Fruit fly (Drosophila melanogaster) whole organism, embryonic: ENCODE data around the gene CG17349.

Experiments used
- B-H1 ChIP-seq: fragments of 200-800 bp; sonication (Bioruptor generic); IDR thresholded peaks from 3 replicates; pipeline ENCODE4 v1.3.6; 2022; ENCODE audit warnings: missing biosample characterization, missing genetic modification characterization
- Bdp1 ChIP-seq: fragments of 200-800 bp; sonication (Bioruptor generic); optimal IDR thresholded peaks from 3 replicates; lab custom pipeline; 2016; ENCODE audit warnings: missing biosample characterization, missing genetic modification characterization
- CG10462 ChIP-seq: fragments of 200-800 bp; sonication (Bioruptor generic); optimal IDR thresholded peaks from 2 replicates; lab custom pipeline; 2016; ENCODE audit warnings: missing biosample characterization, missing genetic modification characterization
- CG11247 ChIP-seq: fragments of 200-800 bp; sonication (Bioruptor generic); IDR thresholded peaks from 2 replicates; pipeline ENCODE4 v1.3.6; 2022; ENCODE audit warnings: missing biosample characterization, missing genetic modification characterization
- CG11695 ChIP-seq: fragments of 200-800 bp; sonication (Bioruptor generic); IDR thresholded peaks from 3 replicates; pipeline ENCODE4 v1.3.6; 2022; ENCODE audit warnings: missing biosample characterization, missing genetic modification characterization
- CG12236 ChIP-seq: fragments of 200-800 bp; sonication (Bioruptor generic); optimal IDR thresholded peaks from 2 replicates; lab custom pipeline; 2016; ENCODE audit warnings: missing biosample characterization, missing genetic modification characterization
- CG12744 ChIP-seq: fragments of 200-800 bp; sonication (Bioruptor generic); optimal IDR thresholded peaks from 2 replicates; lab custom pipeline; 2016; ENCODE audit warnings: missing biosample characterization, missing genetic modification characterization
- CG1647 ChIP-seq: fragments of 200-800 bp; sonication (Bioruptor generic); optimal IDR thresholded peaks from 3 replicates; lab custom pipeline; 2016; ENCODE audit warnings: missing biosample characterization, missing genetic modification characterization
- CG16863 ChIP-seq: fragments of 200-800 bp; sonication (Bioruptor generic); optimal IDR thresholded peaks from 3 replicates; lab custom pipeline; 2016; ENCODE audit warnings: missing biosample characterization, missing genetic modification characterization
- CG17361 ChIP-seq: fragments of 200-800 bp; sonication (Bioruptor generic); IDR thresholded peaks from 3 replicates; pipeline ENCODE4 v1.3.6; 2022; ENCODE audit warnings: missing biosample characterization, missing genetic modification characterization
- CG17912 ChIP-seq: fragments of 200-800 bp; sonication (Bioruptor generic); optimal IDR thresholded peaks from 2 replicates; lab custom pipeline; 2018; ENCODE audit warnings: missing biosample characterization, mild to moderate bottlenecking, missing genetic modification characterization
- CG18599 ChIP-seq: fragments of 200-800 bp; sonication (Bioruptor generic); optimal IDR thresholded peaks from 3 replicates; lab custom pipeline; 2017; ENCODE audit warnings: missing biosample characterization, missing genetic modification characterization, mild to moderate bottlenecking, moderate library complexity, missing genetic modification reagents
- CG2120 ChIP-seq: fragments of 200-800 bp; sonication (Bioruptor generic); optimal IDR thresholded peaks from 3 replicates; lab custom pipeline; 2016; ENCODE audit warnings: missing biosample characterization, missing genetic modification characterization
- CG4404 ChIP-seq: fragments of 200-800 bp; sonication (Bioruptor generic); IDR thresholded peaks from 2 replicates; pipeline ENCODE4 v1.3.6; 2022; ENCODE audit warnings: missing biosample characterization, missing genetic modification characterization
- CG5245 ChIP-seq: fragments of 200-800 bp; sonication (Bioruptor generic); optimal IDR thresholded peaks from 3 replicates; lab custom pipeline; 2016; ENCODE audit warnings: missing biosample characterization, missing genetic modification characterization
- CG7556 ChIP-seq: fragments of 200-800 bp; sonication (Bioruptor generic); optimal IDR thresholded peaks from 2 replicates; lab custom pipeline; 2017; ENCODE audit warnings: missing biosample characterization, mild to moderate bottlenecking, missing genetic modification characterization
- CG8089 ChIP-seq: fragments of 200-800 bp; sonication (Bioruptor generic); optimal IDR thresholded peaks from 3 replicates; lab custom pipeline; 2016; ENCODE audit warnings: missing biosample characterization, missing genetic modification characterization
- CG8924 ChIP-seq: fragments of 200-800 bp; optimal IDR thresholded peaks from 3 replicates; lab custom pipeline; 2019; ENCODE audit warnings: missing biosample characterization, mild to moderate bottlenecking, missing genetic modification characterization, moderate library complexity
- CG8944 ChIP-seq: fragments of 200-800 bp; sonication (Bioruptor generic); optimal IDR thresholded peaks from 3 replicates; lab custom pipeline; 2016; ENCODE audit warnings: missing biosample characterization, missing genetic modification characterization
- CG9797 ChIP-seq: fragments of 200-800 bp; sonication (Bioruptor generic); optimal IDR thresholded peaks from 3 replicates; lab custom pipeline; 2018; ENCODE audit warnings: missing biosample characterization, mild to moderate bottlenecking, missing genetic modification characterization
- Dip3 ChIP-seq: fragments of 200-800 bp; sonication (Bioruptor generic); optimal IDR thresholded peaks from 3 replicates; lab custom pipeline; 2016; ENCODE audit warnings: missing biosample characterization, missing genetic modification characterization
- Dll ChIP-seq: fragments of 200-800 bp; sonication (Bioruptor generic); IDR thresholded peaks from 4 replicates; pipeline ENCODE4 v1.3.6; 2022; ENCODE audit warnings: missing biosample characterization, missing genetic modification characterization; ENCODE audit not compliant: partially characterized antibody
- Drgx ChIP-seq: fragments of 200-800 bp; sonication (Bioruptor generic); IDR thresholded peaks from 2 replicates; pipeline ENCODE4 v1.3.6; 2022; ENCODE audit warnings: missing biosample characterization, missing genetic modification characterization
- Fer1 ChIP-seq: fragments of 200-800 bp; sonication (Bioruptor generic); optimal IDR thresholded peaks from 2 replicates; lab custom pipeline; 2017; ENCODE audit warnings: missing biosample characterization, mild to moderate bottlenecking, missing genetic modification characterization
- Jarid2 ChIP-seq: fragments of 200-800 bp; sonication (Bioruptor generic); optimal IDR thresholded peaks from 3 replicates; lab custom pipeline; 2017; ENCODE audit warnings: mild to moderate bottlenecking, missing biosample characterization, missing genetic modification reagents, missing genetic modification characterization
- Lim3 ChIP-seq: fragments of 200-800 bp; sonication (Bioruptor generic); IDR thresholded peaks from 2 replicates; pipeline ENCODE4 v1.3.6; 2022; ENCODE audit warnings: missing biosample characterization, missing genetic modification characterization
- Med ChIP-seq: fragments of 200-800 bp; sonication (Bioruptor generic); peaks from one replicate; lab custom pipeline; 2016; ENCODE audit warnings: missing biosample characterization, missing genetic modification characterization, mild to moderate bottlenecking, inconsistent platforms, moderate library complexity
- Mrtf ChIP-seq: fragments of 200-800 bp; sonication (Bioruptor generic); IDR thresholded peaks from 3 replicates; pipeline ENCODE4 v1.3.6; 2022; ENCODE audit warnings: missing biosample characterization, missing genetic modification characterization
- Rfx ChIP-seq: fragments of 200-800 bp; sonication (Bioruptor generic); IDR thresholded peaks from 2 replicates; pipeline ENCODE4 v1.3.6; 2022; ENCODE audit warnings: missing biosample characterization, missing genetic modification characterization
- Scr ChIP-seq: fragments of 200-800 bp; sonication (Bioruptor generic); IDR thresholded peaks from 2 replicates; pipeline ENCODE4 v1.3.6; 2022; ENCODE audit warnings: missing biosample characterization, missing genetic modification characterization; ENCODE audit not compliant: partially characterized antibody
- TFAM ChIP-seq: fragments of 200-800 bp; sonication (Bioruptor generic); optimal IDR thresholded peaks from 2 replicates; lab custom pipeline; 2017; ENCODE audit warnings: missing biosample characterization, missing genetic modification characterization, inconsistent platforms
- Usf ChIP-seq: fragments of 200-800 bp; sonication (Bioruptor generic); optimal IDR thresholded peaks from 2 replicates; lab custom pipeline; 2017; ENCODE audit warnings: missing genotype, missing biosample characterization, missing genetic modification characterization
- Vsx1 ChIP-seq: fragments of 200-800 bp; sonication (Bioruptor generic); optimal IDR thresholded peaks from 2 replicates; lab custom pipeline; 2017; ENCODE audit warnings: missing biosample characterization, mild to moderate bottlenecking, missing genetic modification characterization, missing genetic modification reagents
- al ChIP-seq: fragments of 200-800 bp; sonication (Bioruptor generic); IDR thresholded peaks from 2 replicates; pipeline ENCODE4 v1.3.6; 2022; ENCODE audit warnings: missing biosample characterization, missing genetic modification characterization
- bowl ChIP-seq: fragments of 200-800 bp; sonication (Bioruptor generic); IDR thresholded peaks from 2 replicates; pipeline ENCODE4 v1.3.6; 2022; ENCODE audit warnings: missing biosample characterization, missing genetic modification characterization
- crol ChIP-seq: fragments of 200-800 bp; sonication (Bioruptor generic); IDR thresholded peaks from 2 replicates; pipeline ENCODE4 v1.3.6; 2022; ENCODE audit warnings: missing biosample characterization, missing genetic modification characterization
- dimm ChIP-seq: fragments of 200-800 bp; sonication (Bioruptor generic); IDR thresholded peaks from 2 replicates; pipeline ENCODE4 v1.3.6; 2022; ENCODE audit warnings: missing biosample characterization, missing genetic modification characterization
- gem ChIP-seq: fragments of 200-800 bp; sonication (Bioruptor generic); optimal IDR thresholded peaks from 2 replicates; lab custom pipeline; 2019; ENCODE audit warnings: missing biosample characterization, mild to moderate bottlenecking, missing genetic modification characterization, moderate library complexity
- hkb ChIP-seq, 2 experiments: fragments of 200-800 bp in 1 of 2; fragments of >200 bp in 1 of 2; sonication (Bioruptor generic) in 1 of 2; IDR thresholded peaks in 1 of 2; optimal IDR thresholded peaks in 1 of 2; 2 replicates each; pipeline versions ENCODE4 v1.3.6 to Lab custom; 2017 to 2022; ENCODE audit warnings: missing biosample characterization in 1 of 2, missing genetic modification characterization in 1 of 2
- jigr1 ChIP-seq: fragments of 200-800 bp; sonication (Bioruptor generic); IDR thresholded peaks from 3 replicates; pipeline ENCODE4 v1.3.6; 2022; ENCODE audit warnings: missing biosample characterization, missing genetic modification characterization
- nmo ChIP-seq: fragments of 200-800 bp; sonication (Bioruptor generic); optimal IDR thresholded peaks from 2 replicates; lab custom pipeline; 2018; ENCODE audit warnings: missing biosample characterization, mild to moderate bottlenecking, missing genetic modification characterization, moderate library complexity
- pho ChIP-seq: fragments of 200-800 bp; sonication (Bioruptor generic); optimal IDR thresholded peaks from 2 replicates; lab custom pipeline; 2016; ENCODE audit warnings: missing biosample characterization, missing genetic modification characterization
- pum ChIP-seq: fragments of 200-800 bp; sonication (Bioruptor generic); optimal IDR thresholded peaks from 2 replicates; lab custom pipeline; 2016; ENCODE audit warnings: missing biosample characterization, missing genetic modification characterization
- ro ChIP-seq: fragments of 200-800 bp; sonication (Bioruptor generic); IDR thresholded peaks from 2 replicates; pipeline ENCODE4 v1.3.6; 2022; ENCODE audit warnings: missing biosample characterization, missing genetic modification characterization
- row ChIP-seq: fragments of 200-800 bp; sonication (Bioruptor generic); IDR thresholded peaks from 3 replicates; pipeline ENCODE4 v1.3.6; 2022; ENCODE audit warnings: missing biosample characterization, missing genetic modification characterization
- run ChIP-seq: fragments of 200-800 bp; sonication (Bioruptor generic); optimal IDR thresholded peaks from 3 replicates; lab custom pipeline; 2018; ENCODE audit warnings: missing biosample characterization, mild to moderate bottlenecking, missing genetic modification characterization
- salm ChIP-seq: fragments of 200-800 bp; sonication (Bioruptor generic); optimal IDR thresholded peaks from 2 replicates; lab custom pipeline; 2018; ENCODE audit warnings: missing biosample characterization, mild to moderate bottlenecking, missing genetic modification characterization
- sens ChIP-seq: fragments of 200-800 bp; sonication (Bioruptor generic); peaks from one replicate; lab custom pipeline; 2016; ENCODE audit warnings: missing biosample characterization, missing genetic modification characterization
- sna ChIP-seq: fragments of 200-800 bp; sonication (Bioruptor generic); IDR thresholded peaks from 2 replicates; pipeline ENCODE4 v1.3.6; 2022; ENCODE audit warnings: missing biosample characterization, missing genetic modification characterization; ENCODE audit not compliant: partially characterized antibody
- wek ChIP-seq: fragments of 200-800 bp; sonication (Bioruptor generic); optimal IDR thresholded peaks from 3 replicates; lab custom pipeline; 2018; ENCODE audit warnings: missing biosample characterization, mild to moderate bottlenecking, missing genetic modification characterization, moderate library complexity
- z ChIP-seq: fragments of 200-800 bp; sonication (Bioruptor generic); IDR thresholded peaks from 3 replicates; pipeline ENCODE4 v1.3.6; 2022; ENCODE audit warnings: missing biosample characterization, missing genetic modification characterization
- zfh1 ChIP-seq: fragments of 200-800 bp; sonication (Bioruptor generic); IDR thresholded peaks from 3 replicates; pipeline ENCODE4 v1.3.6; 2022; ENCODE audit warnings: missing biosample characterization, missing genetic modification characterization

The CG17349 gene

DNA sequence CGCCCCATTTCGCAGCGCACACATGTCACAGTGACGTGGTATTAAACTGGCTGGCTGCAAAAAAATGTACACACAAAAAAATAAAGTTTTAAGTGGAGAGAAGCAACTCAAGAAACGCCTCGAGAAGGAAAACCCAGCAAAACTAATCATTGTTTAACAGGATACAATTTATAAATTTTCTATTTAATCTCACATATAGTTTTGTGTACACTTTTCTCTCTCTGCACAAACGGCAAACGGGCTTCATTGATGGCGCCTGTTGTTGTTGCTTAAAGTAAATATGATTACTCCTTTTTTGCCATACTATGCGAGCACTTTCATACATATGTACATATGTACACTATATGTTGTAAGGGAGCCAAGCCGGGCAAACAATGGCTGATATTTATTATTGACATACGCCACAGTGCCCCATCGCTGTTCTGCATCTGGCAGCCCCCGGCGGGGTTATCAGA, 12.2 kb upstream of the CG17349 start (continued):
- TF ChIP-seq run (tag; lab: Kevin White, UChicago) (no peak), CG7556 (peak; percentile 49), pho (GFP tag; lab: Kevin White, UChicago) (no peak), wek (GFP tag; lab: Kevin White, UChicago) (peak; percentile 52), zfh1 (GFP tag; lab: Robert Waterston, UW) (peak; percentile 61), hkb (optimal IDR thresholded peaks at IDR 0.05; lab: Kevin White, UChicago) (no peak), hkb (GFP tag; IDR thresholded peaks at IDR 0.05; lab: Robert Waterston, UW) (peak; percentile 53; the same call in 1 of the 2 replicates), CG9797 (GFP tag; lab: Kevin White, UChicago) (no peak), Vsx1 (GFP tag; lab: Kevin White, UChicago) (peak; percentile 20), CG12744 (GFP tag; lab: Kevin White, UChicago) (peak; percentile 61), CG11247 (GFP tag; lab: Robert Waterston, UW) (no peak), Scr (GFP tag; lab: Robert Waterston, UW) (no peak), Jarid2 (GFP tag; lab: Kevin White, UChicago) (no peak), CG8924 (tag; lab: Kevin White, UChicago) (peak; percentile 16), CG8089 (GFP tag; lab: Kevin White, UChicago) (peak; percentile 56), jigr1 (GFP tag; lab: Robert Waterston, UW) (no peak), crol (GFP tag; lab: Robert Waterston, UW) (no peak), sens (peak; percentile 96), gem (tag; lab: Kevin White, UChicago) (peak; percentile 75), Dll (GFP tag; lab: Robert Waterston, UW) (no peak), Med (GFP tag; lab: Kevin White, UChicago) (peak; percentile 89), CG8944 (GFP tag; lab: Kevin White, UChicago) (peak; percentile 54), ro (GFP tag; lab: Robert Waterston, UW) (no peak), z (GFP tag; lab: Robert Waterston, UW) (peak; percentile 59; the same call in 2 of the 3 replicates), Mrtf (GFP tag; lab: Robert Waterston, UW) (no peak), al (no peak), bowl (GFP tag; lab: Robert Waterston, UW) (no peak), Usf (no peak), Lim3 (GFP tag; lab: Robert Waterston, UW) (no peak), salm (tag; lab: Kevin White, UChicago) (no peak), Fer1 (GFP tag; lab: Kevin White, UChicago) (no peak), CG11695 (GFP tag; lab: Robert Waterston, UW) (peak; percentile 53; the same call in 2 of the 3 replicates), Drgx (GFP tag; lab: Robert Waterston, UW) (peak; percentile 92), B-H1 (GFP tag; lab: Robert Waterston, UW) (no peak), CG17912 (no peak), pum (GFP tag; lab: Kevin White, UChicago) (peak; percentile 43), nmo (GFP tag; lab: Kevin White, UChicago) (peak; percentile 60), Dip3 (no peak), CG4404 (GFP tag; lab: Robert Waterston, UW) (peak; percentile 51), CG16863 (peak; percentile 25), dimm (no peak; the same call in 1 of the 2 replicates), CG12236 (GFP tag; lab: Kevin White, UChicago) (peak; percentile 58), CG2120 (GFP tag; lab: Kevin White, UChicago) (no peak), row (GFP tag; lab: Robert Waterston, UW) (peak; percentile 57), Rfx (GFP tag; lab: Robert Waterston, UW) (no peak), Bdp1 (GFP tag; lab: Kevin White, UChicago) (no peak), TFAM (GFP tag; lab: Kevin White, UChicago) (no peak), CG17361 (GFP tag; lab: Robert Waterston, UW) (peak; percentile 64), CG18599 (GFP tag; lab: Kevin White, UChicago) (peak; percentile 15), CG1647 (GFP tag; lab: Kevin White, UChicago) (peak; percentile 43), sna (GFP tag; lab: Robert Waterston, UW) (no peak), CG10462 (peak; percentile 11), CG5245 (GFP tag; lab: Kevin White, UChicago) (peak; percentile 63)
